Worm (Caenorhabditis elegans) whole organism, L1 larva: ENCODE results near the gene dot-1.2.

ENCODE experiments used
- aly-2 ChIP-seq: fragments of 150-350 bp; optimal IDR thresholded peaks from 2 replicates; lab custom pipeline; 2014; ENCODE audit warnings: missing biosample characterization, missing genetic modification characterization
- blmp-1 ChIP-seq: fragments of 150-350 bp; optimal IDR thresholded peaks from 2 replicates; lab custom pipeline; 2014; ENCODE audit warnings: missing biosample characterization, missing genetic modification characterization
- elt-2 ChIP-seq: sonication (generic microtip); optimal IDR thresholded peaks from 2 replicates; lab custom pipeline; 2016; ENCODE audit warnings: missing genetic modification characterization, mild to moderate bottlenecking, inconsistent platforms, missing compliant biosample characterization, missing genetic modification reagents
- fos-1 ChIP-seq: fragments of 150-350 bp; optimal IDR thresholded peaks from 2 replicates; lab custom pipeline; 2014; ENCODE audit warnings: missing biosample characterization, missing genetic modification characterization
- lin-39 ChIP-seq: fragments of 150-350 bp; optimal IDR thresholded peaks from 2 replicates; lab custom pipeline; 2014; ENCODE audit warnings: missing biosample characterization, missing genetic modification reagents, missing genetic modification characterization
- pqm-1 ChIP-seq: sonication (generic microtip); optimal IDR thresholded peaks from 3 replicates; lab custom pipeline; 2017; ENCODE audit warnings: missing biosample characterization, missing genetic modification characterization
- snpc-4 ChIP-seq: fragments of 150-350 bp; optimal IDR thresholded peaks from 2 replicates; lab custom pipeline; 2014; ENCODE audit warnings: missing biosample characterization, missing genetic modification characterization
- unc-86 ChIP-seq: sonication (generic microtip); optimal IDR thresholded peaks from 2 replicates; lab custom pipeline; 2016; ENCODE audit warnings: missing genetic modification characterization, missing compliant biosample characterization
- ztf-11 ChIP-seq, 2 experiments: sonication (generic microtip); optimal IDR thresholded peaks; 2 replicates each; lab custom pipeline; 2016 to 2017; ENCODE audit warnings: missing genetic modification characterization in 2 of 2, missing biosample characterization in 1 of 2, missing compliant biosample characterization in 1 of 2

DNA sequence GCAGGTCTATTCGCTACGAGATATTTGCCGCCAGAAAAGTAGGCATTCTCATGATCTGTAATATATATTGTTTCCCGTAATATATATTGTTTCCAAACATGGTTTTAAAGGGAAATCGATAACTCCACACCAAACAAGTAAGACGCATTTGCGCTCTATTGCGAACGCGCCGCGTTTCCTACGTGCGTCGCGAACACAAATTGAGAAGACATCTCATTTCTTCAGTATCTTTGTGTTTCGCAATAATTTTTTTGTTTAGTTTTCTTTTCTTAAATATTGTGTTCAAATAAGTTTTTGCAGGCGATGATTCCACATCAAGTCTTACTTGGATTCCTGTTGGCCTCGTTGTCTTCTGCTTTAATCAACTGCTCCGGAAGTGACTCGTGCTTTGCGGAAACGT, 4.1 kb downstream of the dot-1.2 start, which contains the start of gene F54F7.6:
- TF ChIP-seq blmp-1 (tag; lab: Kevin White, UChicago) (no peak), elt-2 (no peak), snpc-4 (tag; lab: Kevin White, UChicago) (no peak), lin-39 (tag; lab: Kevin White, UChicago) (no peak), unc-86 (tag; lab: Kevin White, UChicago) (no peak), fos-1 (tag; lab: Kevin White, UChicago) (no peak), aly-2 (tag; lab: Kevin White, UChicago) (no peak), pqm-1 (no peak), ztf-11 (tag; optimal IDR thresholded peaks at IDR 0.05; lab: Kevin White, UChicago) (no peak)
